Fruit fly (Drosophila melanogaster): ENCODE data around the gene sqz.
A peak's percentile ranks its signal among the peaks of the same experiment; 100 is the strongest.

Gene sqz

dm6 chr3R:19164873-19165456, 954 bp downstream of the sqz start (continued):
- no peak for TF ChIP-seq pfk (GFP tag; optimal IDR thresholded peaks at IDR 0.05)
- no peak for TF ChIP-seq CG12104 (GFP tag; optimal IDR thresholded peaks at IDR 0.05)
- no peak for TF ChIP-seq lov (optimal IDR thresholded peaks at IDR 0.05)
- no peak for TF ChIP-seq lov (GFP tag; IDR thresholded peaks at IDR 0.05)
- TF ChIP-seq tgo (GFP tag; IDR thresholded peaks at IDR 0.05), result no peak
- peak; percentile 66 for TF ChIP-seq Meics (GFP tag; optimal IDR thresholded peaks at IDR 0.05)
- TF ChIP-seq CG2875 (GFP tag; optimal IDR thresholded peaks at IDR 0.05), result no peak
- no peak for TF ChIP-seq crp (GFP tag; optimal IDR thresholded peaks at IDR 0.05)
- TF ChIP-seq Mes4 (GFP tag; optimal IDR thresholded peaks at IDR 0.05), result peak; percentile 15
- TF ChIP-seq CG17568 (GFP tag; optimal IDR thresholded peaks at IDR 0.05), result no peak
- no peak for TF ChIP-seq Jarid2 (GFP tag; optimal IDR thresholded peaks at IDR 0.05)
- no peak for TF ChIP-seq CG10147 (GFP tag; optimal IDR thresholded peaks at IDR 0.05)
- TF ChIP-seq twi (tag; optimal IDR thresholded peaks at IDR 0.05), result no peak
- TF ChIP-seq CG15696 (tag; optimal IDR thresholded peaks at IDR 0.05), result no peak
- TF ChIP-seq CG3847 (GFP tag; IDR thresholded peaks at IDR 0.05), result no peak
- no peak for TF ChIP-seq ewg (GFP tag; optimal IDR thresholded peaks at IDR 0.05)
- no peak for TF ChIP-seq Adf1 (GFP tag; IDR thresholded peaks at IDR 0.05)
- no peak for TF ChIP-seq CG11560 (tag; IDR thresholded peaks at IDR 0.05)
- no peak for TF ChIP-seq gcm (GFP tag; optimal IDR thresholded peaks at IDR 0.05)
- TF ChIP-seq CG18619 (GFP tag; optimal IDR thresholded peaks at IDR 0.05), result peak; percentile 60
- TF ChIP-seq schlank (tag; optimal IDR thresholded peaks at IDR 0.05), result no peak
- TF ChIP-seq Dip3 (GFP tag; optimal IDR thresholded peaks at IDR 0.05), result peak; percentile 37
- TF ChIP-seq kah (GFP tag; optimal IDR thresholded peaks at IDR 0.05), result no peak
- TF ChIP-seq CG6683 (GFP tag; optimal IDR thresholded peaks at IDR 0.05), result no peak
- no peak for TF ChIP-seq ac (GFP tag; optimal IDR thresholded peaks at IDR 0.05)
- no peak for TF ChIP-seq wor (GFP tag; IDR thresholded peaks at IDR 0.05)
- no peak for TF ChIP-seq CG7357 (GFP tag; IDR thresholded peaks at IDR 0.05)
- TF ChIP-seq CG9817 (tag; optimal IDR thresholded peaks at IDR 0.05), result no peak
- TF ChIP-seq nerfin-1 (tag; optimal IDR thresholded peaks at IDR 0.05), result no peak
- no peak for TF ChIP-seq Ptx1 (GFP tag; IDR thresholded peaks at IDR 0.05)
- TF ChIP-seq h (optimal IDR thresholded peaks at IDR 0.05), result no peak
- TF ChIP-seq Hand (GFP tag; optimal IDR thresholded peaks at IDR 0.05), result no peak
- TF ChIP-seq Kr (GFP tag; optimal IDR thresholded peaks at IDR 0.05), result no peak
- no peak for TF ChIP-seq CG4282 (GFP tag; optimal IDR thresholded peaks at IDR 0.05)
- TF ChIP-seq CrebB (tag; optimal IDR thresholded peaks at IDR 0.05), result no peak
- no peak for TF ChIP-seq CG13296 (GFP tag; optimal IDR thresholded peaks at IDR 0.05)
- no peak for TF ChIP-seq CG3407 (GFP tag; optimal IDR thresholded peaks at IDR 0.05)
- TF ChIP-seq Rfx (GFP tag; IDR thresholded peaks at IDR 0.05), result peak; percentile 55
- TF ChIP-seq CHES-1-like (GFP tag; optimal IDR thresholded peaks at IDR 0.05), result no peak
- no peak for TF ChIP-seq CG42726 (GFP tag; IDR thresholded peaks at IDR 0.05; ENCODE audit: partially characterized antibody)
- TF ChIP-seq CG14710 (tag; optimal IDR thresholded peaks at IDR 0.05), result peak; percentile 31
- TF ChIP-seq Ets97D (GFP tag; optimal IDR thresholded peaks at IDR 0.05), result no peak
- TF ChIP-seq shn (GFP tag; optimal IDR thresholded peaks at IDR 0.05), result peak; percentile 56
- no peak for TF ChIP-seq repo (GFP tag; optimal IDR thresholded peaks at IDR 0.05)
- TF ChIP-seq al (GFP tag; IDR thresholded peaks at IDR 0.05), result no peak
- TF ChIP-seq Neu2 (GFP tag; optimal IDR thresholded peaks at IDR 0.05; ENCODE audit: borderline replicate concordance), result no peak
- no peak for TF ChIP-seq bigmax (GFP tag; optimal IDR thresholded peaks at IDR 0.05)
- no peak for TF ChIP-seq CG12236 (GFP tag; optimal IDR thresholded peaks at IDR 0.05)
- no peak for TF ChIP-seq gsb (GFP tag; IDR thresholded peaks at IDR 0.05)
- peak; percentile 48 for TF ChIP-seq Blimp-1 (GFP tag; optimal IDR thresholded peaks at IDR 0.05)
- TF ChIP-seq CG9437 (GFP tag; optimal IDR thresholded peaks at IDR 0.05), result peak; percentile 60

Measured in whole organism, embryonic.